Worm (Caenorhabditis elegans): ENCODE data around the gene pptr-1.

DNA sequence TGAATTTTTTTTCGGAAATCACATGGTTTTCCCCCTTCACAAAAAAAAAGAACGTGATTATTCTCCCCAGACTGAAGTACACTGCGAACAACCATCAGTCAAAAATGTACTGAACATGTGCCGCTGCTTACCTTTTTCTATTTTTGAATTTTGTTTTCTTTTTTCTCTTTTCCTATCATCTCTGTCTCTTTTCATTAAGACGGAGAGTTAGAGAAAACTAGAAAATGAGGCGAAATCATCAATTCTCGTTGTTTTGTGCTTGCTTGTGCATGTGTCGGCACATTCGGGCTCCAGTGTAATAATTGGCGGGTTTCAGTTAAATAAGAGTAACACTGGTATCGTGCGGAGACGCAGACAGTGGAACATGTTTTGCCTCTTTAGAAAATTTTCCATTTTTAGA lies 5.0 kb upstream of the pptr-1 start:
- TF ChIP-seq W03F9.2 (tag; optimal IDR thresholded peaks at IDR 0.05) (peak; percentile 17), him-1 (tag; optimal IDR thresholded peaks at IDR 0.05) (no peak), dao-5 (tag; optimal IDR thresholded peaks at IDR 0.05) (no peak)

Measured in whole organism, L4/young adult.